Fruit fly (Drosophila melanogaster): ENCODE results near the gene Bulli.
A peak's percentile ranks its signal among the peaks of the same experiment; 100 is the strongest.

Bulli gene

DNA sequence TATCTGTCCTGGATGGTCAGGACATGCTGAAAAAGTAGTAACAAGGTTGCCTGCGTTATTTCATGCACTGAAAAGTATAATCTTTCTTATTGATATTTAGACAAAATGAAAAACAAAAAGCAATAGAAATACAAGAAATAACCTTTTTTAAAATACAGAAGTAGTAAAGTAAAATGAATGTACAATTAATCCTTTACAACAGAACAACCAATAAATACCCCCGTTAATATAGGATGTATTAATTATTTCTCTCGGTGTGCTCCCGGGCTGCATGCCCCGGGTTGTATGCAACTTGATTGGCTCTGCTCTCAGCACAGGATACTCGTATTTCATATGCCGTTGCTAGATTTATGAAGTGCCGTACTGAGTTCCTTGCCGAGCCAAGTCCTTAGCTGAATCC, 10.1 kb downstream of the Bulli start (continued):
- TF ChIP-seq CG14860 (GFP tag; IDR thresholded peaks at IDR 0.05; ENCODE audit: partially characterized antibody) = no peak
- no peak for TF ChIP-seq CG6791 (GFP tag; IDR thresholded peaks at IDR 0.05; ENCODE audit: partially characterized antibody)
- TF ChIP-seq wor (GFP tag; IDR thresholded peaks at IDR 0.05) = no peak
- TF ChIP-seq ewg (GFP tag; optimal IDR thresholded peaks at IDR 0.05) = no peak
- no peak for TF ChIP-seq inv (GFP tag; IDR thresholded peaks at IDR 0.05; ENCODE audit: partially characterized antibody)
- TF ChIP-seq h (optimal IDR thresholded peaks at IDR 0.05) = no peak
- TF ChIP-seq CG3995 (GFP tag; optimal IDR thresholded peaks at IDR 0.05) = no peak
- peak; percentile 5 for TF ChIP-seq CG9727 (GFP tag; optimal IDR thresholded peaks at IDR 0.05)
- TF ChIP-seq CG2116 (GFP tag; optimal IDR thresholded peaks at IDR 0.05) = no peak
- no peak for TF ChIP-seq Side (GFP tag; optimal IDR thresholded peaks at IDR 0.05)
- no peak for TF ChIP-seq fd102C (GFP tag; optimal IDR thresholded peaks at IDR 0.05)
- no peak for TF ChIP-seq CG7786 (GFP tag; optimal IDR thresholded peaks at IDR 0.05)
- TF ChIP-seq sr (GFP tag; IDR thresholded peaks at IDR 0.05) = no peak
- TF ChIP-seq Doc2 (GFP tag; IDR thresholded peaks at IDR 0.05) = no peak
- no peak for TF ChIP-seq CG7357 (GFP tag; IDR thresholded peaks at IDR 0.05)
- peak; percentile 20 for TF ChIP-seq CG10267 (tag; optimal IDR thresholded peaks at IDR 0.05)
- TF ChIP-seq Elba2 (GFP tag; optimal IDR thresholded peaks at IDR 0.05) = no peak
- no peak for TF ChIP-seq CG11247 (GFP tag; IDR thresholded peaks at IDR 0.05)
- no peak for TF ChIP-seq CG12744 (GFP tag; optimal IDR thresholded peaks at IDR 0.05)
- TF ChIP-seq CG9609 (GFP tag; optimal IDR thresholded peaks at IDR 0.05) = no peak
- TF ChIP-seq trh (GFP tag; optimal IDR thresholded peaks at IDR 0.05) = no peak

- TF ChIP-seq sna (GFP tag; IDR thresholded peaks at IDR 0.05; ENCODE audit: partially characterized antibody) = no peak
- no peak for TF ChIP-seq grn (GFP tag; optimal IDR thresholded peaks at IDR 0.05)
- no peak for TF ChIP-seq odd (GFP tag; optimal IDR thresholded peaks at IDR 0.05)
- TF ChIP-seq scrt (GFP tag; optimal IDR thresholded peaks at IDR 0.05) = no peak
- no peak for TF ChIP-seq CG3838 (GFP tag; optimal IDR thresholded peaks at IDR 0.05)
- no peak for TF ChIP-seq CG8281 (tag; optimal IDR thresholded peaks at IDR 0.05)
- TF ChIP-seq CG10209 (GFP tag; optimal IDR thresholded peaks at IDR 0.05) = no peak
- peak; percentile 25 for TF ChIP-seq D (optimal IDR thresholded peaks at IDR 0.05)
- no peak for TF ChIP-seq D (GFP tag; optimal IDR thresholded peaks at IDR 0.05)
- no peak for TF ChIP-seq onecut (GFP tag; IDR thresholded peaks at IDR 0.05)
- TF ChIP-seq CG11247 (GFP tag; IDR thresholded peaks at IDR 0.05) = no peak
- no peak for TF ChIP-seq CG17612 (GFP tag; IDR thresholded peaks at IDR 0.05)
- no peak for TF ChIP-seq bowl (GFP tag; IDR thresholded peaks at IDR 0.05)
- no peak for TF ChIP-seq CG13296 (GFP tag; optimal IDR thresholded peaks at IDR 0.05)
- TF ChIP-seq CG2712 (tag; optimal IDR thresholded peaks at IDR 0.05) = no peak
- TF ChIP-seq otp (GFP tag; IDR thresholded peaks at IDR 0.05) = 0 out of 3 replicates have a peak, but pooled peaks have one; percentile 15
- TF ChIP-seq CG16813 (GFP tag; IDR thresholded peaks at IDR 0.05; ENCODE audit: partially characterized antibody) = no peak
- TF ChIP-seq CG4617 (GFP tag; optimal IDR thresholded peaks at IDR 0.05; ENCODE audit: borderline replicate concordance) = no peak
- peak; percentile 90 for TF ChIP-seq zen (tag; optimal IDR thresholded peaks at IDR 0.05)
- no peak for TF ChIP-seq p53 (GFP tag; optimal IDR thresholded peaks at IDR 0.05)
- TF ChIP-seq cwo (GFP tag; optimal IDR thresholded peaks at IDR 0.05) = no peak
- TF ChIP-seq CG18476 (GFP tag; optimal IDR thresholded peaks at IDR 0.05) = no peak
- no peak for TF ChIP-seq lbe (GFP tag; optimal IDR thresholded peaks at IDR 0.05)
- TF ChIP-seq Ptx1 (GFP tag; IDR thresholded peaks at IDR 0.05) = no peak
These were observed 12.0 kb downstream of the Bulli start for dm6 chr3L:6500470-6500869.

Measured in whole organism, embryonic.